Worm (Caenorhabditis elegans) whole organism, L3 larva: ENCODE results near the gene gei-18.

Experiments used
- R02D3.7 ChIP-seq: fragments of 150-350 bp; optimal IDR thresholded peaks from 2 replicates; lab custom pipeline; 2014; ENCODE audit warnings: missing biosample characterization, missing genetic modification characterization
- ZK546.5 ChIP-seq: sonication (generic microtip); optimal IDR thresholded peaks from 2 replicates; lab custom pipeline; 2017; ENCODE audit warnings: missing biosample characterization, missing genetic modification characterization
- aly-2 ChIP-seq: fragments of 150-350 bp; optimal IDR thresholded peaks from 2 replicates; lab custom pipeline; 2014; ENCODE audit warnings: missing biosample characterization, missing genetic modification characterization
- ceh-28 ChIP-seq: fragments of 150-350 bp; optimal IDR thresholded peaks from 2 replicates; lab custom pipeline; 2014; ENCODE audit warnings: missing biosample characterization, missing genetic modification reagents, missing genetic modification characterization
- ceh-82 ChIP-seq: fragments of 150-350 bp; optimal IDR thresholded peaks from 2 replicates; lab custom pipeline; 2014; ENCODE audit warnings: missing biosample characterization, missing genetic modification characterization
- ceh-9 ChIP-seq: sonication (generic microtip); optimal IDR thresholded peaks from 2 replicates; lab custom pipeline; 2018; ENCODE audit warnings: missing biosample characterization, missing genetic modification characterization
- daf-12 ChIP-seq: fragments of 150-350 bp; optimal IDR thresholded peaks from 2 replicates; lab custom pipeline; 2014; ENCODE audit warnings: missing biosample characterization, missing genetic modification reagents, missing genetic modification characterization
- egl-27 ChIP-seq: sonication (generic microtip); optimal IDR thresholded peaks from 4 replicates; lab custom pipeline; 2017; ENCODE audit warnings: missing biosample characterization, missing genetic modification reagents, missing genetic modification characterization
- egl-5 ChIP-seq: fragments of 150-350 bp; optimal IDR thresholded peaks from 2 replicates; lab custom pipeline; 2017; ENCODE audit warnings: missing biosample characterization, missing genetic modification reagents, missing genetic modification characterization, inconsistent platforms
- elt-1 ChIP-seq: fragments of 150-350 bp; optimal IDR thresholded peaks from 2 replicates; lab custom pipeline; 2014; ENCODE audit warnings: missing biosample characterization, missing genetic modification characterization
- elt-2 ChIP-seq: sonication (generic microtip); optimal IDR thresholded peaks from 2 replicates; lab custom pipeline; 2016; ENCODE audit warnings: missing genetic modification reagents, mild to moderate bottlenecking, missing genetic modification characterization, missing compliant biosample characterization
- elt-3 ChIP-seq, 3 experiments: fragments of 150-350 bp in 1 of 3; sonication (generic microtip) in 2 of 3; optimal IDR thresholded peaks; 2 replicates in 2 of 3; 4 replicates in 1 of 3; lab custom pipeline; 2014 to 2017; ENCODE audit warnings: missing biosample characterization in 3 of 3, missing genetic modification characterization in 3 of 3
- fkh-10 ChIP-seq: sonication (generic microtip); optimal IDR thresholded peaks from 2 replicates; lab custom pipeline; 2017; ENCODE audit warnings: missing biosample characterization, missing genetic modification reagents, missing genetic modification characterization
- fkh-2 ChIP-seq: fragments of 150-350 bp; optimal IDR thresholded peaks from 2 replicates; lab custom pipeline; 2014; ENCODE audit warnings: missing biosample characterization, missing genetic modification reagents, missing genetic modification characterization
- hmg-11 ChIP-seq: sonication (generic microtip); optimal IDR thresholded peaks from 2 replicates; lab custom pipeline; 2016; ENCODE audit warnings: missing genetic modification characterization, missing compliant biosample characterization
- lin-15B ChIP-seq: fragments of 150-350 bp; optimal IDR thresholded peaks from 2 replicates; lab custom pipeline; 2014; ENCODE audit warnings: missing biosample characterization, missing genetic modification characterization
- lin-39 ChIP-seq: fragments of 150-350 bp; optimal IDR thresholded peaks from 2 replicates; lab custom pipeline; 2018; ENCODE audit warnings: missing biosample characterization, missing genetic modification reagents, missing genetic modification characterization
- mdl-1 ChIP-seq: fragments of 150-350 bp; optimal IDR thresholded peaks from 2 replicates; lab custom pipeline; 2014; ENCODE audit warnings: missing biosample characterization, missing genetic modification characterization
- nfya-1 ChIP-seq: sonication (generic microtip); optimal IDR thresholded peaks from 2 replicates; lab custom pipeline; 2017; ENCODE audit warnings: missing genetic modification characterization, mild to moderate bottlenecking, missing compliant biosample characterization, antibody characterized with exemption, moderate library complexity; ENCODE audit not compliant: insufficient read depth
- nhr-11 ChIP-seq: fragments of 150-350 bp; optimal IDR thresholded peaks from 2 replicates; lab custom pipeline; 2014; ENCODE audit warnings: missing biosample characterization, missing genetic modification characterization
- nhr-12 ChIP-seq: fragments of 150-350 bp; optimal IDR thresholded peaks from 2 replicates; lab custom pipeline; 2014; ENCODE audit warnings: missing biosample characterization, missing genetic modification characterization
- nhr-23 ChIP-seq: fragments of 150-350 bp; optimal IDR thresholded peaks from 2 replicates; lab custom pipeline; 2014; ENCODE audit warnings: missing biosample characterization, missing genetic modification reagents, missing genetic modification characterization
- nhr-237 ChIP-seq: fragments of 150-350 bp; optimal IDR thresholded peaks from 2 replicates; lab custom pipeline; 2014; ENCODE audit warnings: missing biosample characterization, missing genetic modification characterization
- nhr-25 ChIP-seq: sonication (generic microtip); optimal IDR thresholded peaks from 2 replicates; lab custom pipeline; 2017; ENCODE audit warnings: missing biosample characterization, missing genetic modification characterization
- nhr-28 ChIP-seq: fragments of 150-350 bp; optimal IDR thresholded peaks from 2 replicates; lab custom pipeline; 2014; ENCODE audit warnings: missing biosample characterization, missing genetic modification characterization
- nhr-43 ChIP-seq: sonication (generic microtip); optimal IDR thresholded peaks from 2 replicates; lab custom pipeline; 2016; ENCODE audit warnings: mild to moderate bottlenecking, missing genetic modification characterization, missing compliant biosample characterization; ENCODE audit not compliant: poor library complexity, severe bottlenecking
- nhr-67 ChIP-seq: fragments of 150-350 bp; optimal IDR thresholded peaks from 2 replicates; lab custom pipeline; 2014; ENCODE audit warnings: missing biosample characterization, missing genetic modification characterization
- nhr-76 ChIP-seq: fragments of 150-350 bp; sonication (generic microtip); optimal IDR thresholded peaks from 5 replicates; lab custom pipeline; 2014; ENCODE audit warnings: missing biosample characterization, missing genetic modification characterization
- nhr-77 ChIP-seq: fragments of 150-350 bp; optimal IDR thresholded peaks from 2 replicates; lab custom pipeline; 2014; ENCODE audit warnings: missing biosample characterization, missing genetic modification characterization
- pha-4 ChIP-seq: fragments of 150-350 bp; optimal IDR thresholded peaks from 2 replicates; lab custom pipeline; 2014; ENCODE audit warnings: missing biosample characterization, missing genetic modification reagents, missing genetic modification characterization
- sea-2 ChIP-seq: fragments of 150-350 bp; sonication (generic microtip); optimal IDR thresholded peaks from 4 replicates; lab custom pipeline; 2014; ENCODE audit warnings: missing biosample characterization, missing genetic modification reagents, missing genetic modification characterization
- skn-1 ChIP-seq: fragments of 150-350 bp; optimal IDR thresholded peaks from 2 replicates; lab custom pipeline; 2014; ENCODE audit warnings: missing biosample characterization, missing genetic modification characterization
- snpc-4 ChIP-seq: fragments of 150-350 bp; optimal IDR thresholded peaks from 2 replicates; lab custom pipeline; 2014; ENCODE audit warnings: missing biosample characterization, missing genetic modification characterization
- tbx-2 ChIP-seq: sonication (generic microtip); optimal IDR thresholded peaks from 2 replicates; lab custom pipeline; 2016; ENCODE audit warnings: mild to moderate bottlenecking, missing genetic modification characterization, missing compliant biosample characterization
- unc-39 ChIP-seq: sonication (generic microtip); optimal IDR thresholded peaks from 4 replicates; lab custom pipeline; 2017; ENCODE audit warnings: missing biosample characterization, missing genetic modification characterization
- unc-62 ChIP-seq: fragments of 150-350 bp; sonication (generic microtip); optimal IDR thresholded peaks from 4 replicates; lab custom pipeline; 2014; ENCODE audit warnings: missing biosample characterization, missing genetic modification reagents, missing genetic modification characterization
- ztf-11 ChIP-seq: fragments of 150-350 bp; optimal IDR thresholded peaks from 2 replicates; lab custom pipeline; 2014; ENCODE audit warnings: missing biosample characterization, missing genetic modification characterization

gei-18 gene

ce11 chrIV:14008709-14009108 is 26.4 kb upstream of the gei-18 start:
- no peak for TF ChIP-seq nhr-43
- no peak for TF ChIP-seq elt-3 (tag; optimal IDR thresholded peaks at IDR 0.05; lab: Kevin White, UChicago)
- no peak for TF ChIP-seq daf-12 (tag; lab: Kevin White, UChicago)
- TF ChIP-seq, all 47 proteins: peak for 0

DNA sequence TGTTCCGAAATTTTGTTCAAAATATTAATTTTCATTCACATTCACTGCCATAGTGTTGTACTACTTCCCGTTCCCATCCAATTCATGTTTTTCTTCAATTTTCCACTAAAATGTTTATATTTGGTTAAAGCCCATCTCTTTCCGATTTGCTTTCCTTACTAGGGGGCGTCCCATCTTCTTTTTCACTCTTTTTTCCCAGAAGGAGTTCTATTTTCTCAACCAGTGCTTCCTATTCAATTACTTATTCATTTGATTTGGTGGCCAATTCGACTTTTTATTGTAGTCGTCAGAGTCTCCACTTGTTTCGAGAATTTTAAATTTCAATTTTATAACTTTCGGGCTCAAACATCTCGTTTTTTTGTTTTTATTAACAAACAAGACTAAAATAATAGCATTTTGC is 19.5 kb upstream of the gei-18 start:
- TF ChIP-seq fkh-10 (GFP tag; lab: Kevin White, UChicago) (peak; percentile 55), mdl-1 (tag; lab: Kevin White, UChicago) (no peak), nhr-11 (tag; lab: Kevin White, UChicago) (no peak)

- TF ChIP-seq R02D3.7 (tag; lab: Kevin White, UChicago) = no peak
- TF ChIP-seq nhr-67 (tag; lab: Kevin White, UChicago) = no peak
- no peak for TF ChIP-seq skn-1 (tag; lab: Kevin White, UChicago)
- no peak for TF ChIP-seq nhr-12 (tag; lab: Kevin White, UChicago)
- TF ChIP-seq fkh-2 = no peak
- TF ChIP-seq, all 47 proteins: peak for 0
Measured at ce11 chrIV:13989875-13990274, 7.5 kb upstream of the gei-18 start.

ce11 chrIV:13988781-13989180 is 6.5 kb upstream of the gei-18 start, which contains the start of gene egl-23:
egl-23 (plus strand) TSS chrIV:13989081.
- TF ChIP-seq ceh-28 (tag; lab: Kevin White, UChicago) = no peak
- no peak for TF ChIP-seq nhr-76 (tag; lab: Kevin White, UChicago)
- no peak for TF ChIP-seq nhr-77 (tag; lab: Kevin White, UChicago)
- no peak for TF ChIP-seq nhr-12 (tag; lab: Kevin White, UChicago)
- no peak for TF ChIP-seq lin-39 (tag; lab: Kevin White, UChicago)
- TF ChIP-seq nhr-28 (tag; lab: Kevin White, UChicago) = no peak

DNA sequence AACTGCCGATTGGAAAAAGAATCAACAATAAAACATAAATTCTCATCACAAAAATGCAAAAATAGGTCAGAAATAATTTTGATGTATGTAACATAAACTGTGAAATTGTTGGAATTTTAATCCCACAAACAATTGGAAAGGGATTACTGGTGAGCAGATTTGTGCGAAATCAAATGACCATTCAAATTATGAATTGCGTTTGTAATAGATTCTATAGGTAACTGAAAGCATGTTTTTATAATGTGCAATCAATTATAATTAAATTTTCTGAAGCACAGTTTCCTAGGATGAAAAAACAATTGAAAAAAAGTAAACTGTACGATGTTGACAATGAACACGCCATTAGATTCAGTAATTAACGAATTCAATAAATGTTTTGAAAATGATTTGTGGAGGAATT is 3.4 kb upstream of the gei-18 start, which contains the start of gene tor-1:
TSS of gene tor-1 (minus strand) at position 101 of the 400 bp plus-strand sequence.
- TF ChIP-seq lin-15B = no peak
- TF ChIP-seq elt-2 = no peak
- TF ChIP-seq elt-1 = no peak
- TF ChIP-seq fkh-10 (GFP tag; lab: Kevin White, UChicago) = no peak
- TF ChIP-seq nhr-43 = no peak
- no peak for TF ChIP-seq sea-2 (GFP tag; lab: Kevin White, UChicago)
- no peak for TF ChIP-seq nhr-25 (tag; lab: Kevin White, UChicago)
- TF ChIP-seq nhr-237 (tag; lab: Kevin White, UChicago) = no peak
- no peak for TF ChIP-seq ztf-11 (tag; lab: Kevin White, UChicago)
- TF ChIP-seq daf-12 (tag; lab: Kevin White, UChicago) = no peak
- no peak for TF ChIP-seq elt-3 (tag; optimal IDR thresholded peaks at IDR 0.05; lab: Kevin White, UChicago)
- no peak for TF ChIP-seq ceh-9
- no peak for TF ChIP-seq ceh-82 (tag; lab: Kevin White, UChicago)

ce11 chrIV:13984041-13984440 is 1.7 kb upstream of the gei-18 start, which contains the start of gene tor-2:
tor-2 (minus strand) TSS chrIV:13984141.
- TF ChIP-seq ceh-9 (no peak), nhr-67 (tag; lab: Kevin White, UChicago) (no peak), egl-27 (tag; lab: Kevin White, UChicago) (no peak), elt-2 (no peak), nhr-28 (tag; lab: Kevin White, UChicago) (no peak)

ce11 chrIV:13979797-13980459 is 2.4 kb downstream of the gei-18 start, which contains the start of gene dnbp-1:
dnbp-1 (minus strand) TSS chrIV:13979847.
- TF ChIP-seq egl-27 (tag; lab: Kevin White, UChicago) (no peak), elt-2 (peak; percentile 55), nhr-28 (tag; lab: Kevin White, UChicago) (no peak), daf-12 (tag; lab: Kevin White, UChicago) (no peak), skn-1 (tag; lab: Kevin White, UChicago) (peak; percentile 5), unc-39 (tag; lab: Kevin White, UChicago) (no peak), pha-4 (tag; lab: Kevin White, UChicago) (peak; percentile 86), egl-5 (peak; percentile 78), unc-62 (no peak), aly-2 (tag; lab: Kevin White, UChicago) (no peak), hmg-11 (tag; lab: Kevin White, UChicago) (peak; percentile 75), ceh-28 (tag; lab: Kevin White, UChicago) (peak; percentile 76), lin-15B (peak; percentile 90), nfya-1 (peak; percentile 86), R02D3.7 (tag; lab: Kevin White, UChicago) (no peak), fkh-10 (GFP tag; lab: Kevin White, UChicago) (peak; percentile 63), ZK546.5 (no peak), snpc-4 (tag; lab: Kevin White, UChicago) (peak; percentile 87), fkh-2 (no peak), nhr-25 (tag; lab: Kevin White, UChicago) (peak; percentile 30), lin-39 (tag; lab: Kevin White, UChicago) (peak; percentile 80), nhr-43 (no peak), ztf-11 (tag; lab: Kevin White, UChicago) (no peak), nhr-23 (no peak), tbx-2 (no peak), sea-2 (GFP tag; lab: Kevin White, UChicago) (peak; percentile 48)
